Worm (Caenorhabditis elegans): ENCODE data around the gene cnt-2.

Gene cnt-2

ce11 chrIII:10720170-10720569 is 65.4 kb downstream of the cnt-2 start (continued):
- peak; percentile 78 for TF ChIP-seq nhr-11 (tag; optimal IDR thresholded peaks at IDR 0.05)
- no peak for TF ChIP-seq hpl-2 (GFP tag; optimal IDR thresholded peaks at IDR 0.05)
- TF ChIP-seq grh-1 (GFP tag; IDR thresholded peaks at IDR 0.05), result peak; percentile 76
- TF ChIP-seq lsy-2 (tag; optimal IDR thresholded peaks at IDR 0.05), result peak; percentile 82 to 85
- TF ChIP-seq egl-27 (tag; optimal IDR thresholded peaks at IDR 0.05), result peak in 1 of 2 experiments; percentile 28
- TF ChIP-seq nhr-71 (tag; optimal IDR thresholded peaks at IDR 0.05), result peak; percentile 97
- no peak for TF ChIP-seq ama-1 (optimal IDR thresholded peaks at IDR 0.05)
- peak; percentile 61 to 63 (median 61) for TF ChIP-seq dpl-1 (GFP tag; optimal IDR thresholded peaks at IDR 0.05)
- peak; percentile 73 for TF ChIP-seq xbp-1 (tag; optimal IDR thresholded peaks at IDR 0.05)
- peak; percentile 92 for TF ChIP-seq tbx-2 (tag; optimal IDR thresholded peaks at IDR 0.05)
- peak; percentile 75 for TF ChIP-seq isw-1 (GFP tag; IDR thresholded peaks at IDR 0.05)
- peak; percentile 95 for TF ChIP-seq nhr-20 (tag; optimal IDR thresholded peaks at IDR 0.05)

ce11 chrIII:10721056-10721455 is 66.2 kb downstream of the cnt-2 start:
- TF ChIP-seq efl-1 (optimal IDR thresholded peaks at IDR 0.05) (peak; percentile 33 to 37), efl-1 (GFP tag; optimal IDR thresholded peaks at IDR 0.05 in 1 of 2) (peak; percentile 72 to 88), dpl-1 (GFP tag; optimal IDR thresholded peaks at IDR 0.05) (peak in 2 of 3 experiments; percentile 36 to 66), xbp-1 (tag; optimal IDR thresholded peaks at IDR 0.05) (no peak), nhr-20 (tag; optimal IDR thresholded peaks at IDR 0.05) (no peak), hlh-17 (GFP tag; optimal IDR thresholded peaks at IDR 0.05; ENCODE audit: borderline replicate concordance) (no peak), lin-35 (GFP tag; optimal IDR thresholded peaks at IDR 0.05) (peak; percentile 3 to 27)
